Fruit fly (Drosophila melanogaster) whole organism, embryonic: ENCODE results near the gene mad2.
A peak's percentile ranks its signal among the peaks of the same experiment; 100 is the strongest.

ENCODE experiments used
- ATbp ChIP-seq: fragments of 200-800 bp; sonication (Bioruptor generic); optimal IDR thresholded peaks from 2 replicates; lab custom pipeline; 2017; ENCODE audit warnings: missing biosample characterization, mild to moderate bottlenecking, missing genetic modification characterization, missing genetic modification reagents
- Antp ChIP-seq: fragments of 200-800 bp; sonication (Bioruptor generic); optimal IDR thresholded peaks from 3 replicates; lab custom pipeline; 2016; ENCODE audit warnings: missing biosample characterization, missing genetic modification characterization
- Bteb2 ChIP-seq: fragments of 200-800 bp; sonication (Bioruptor generic); optimal IDR thresholded peaks from 2 replicates; lab custom pipeline; 2016; ENCODE audit warnings: missing biosample characterization, missing genetic modification characterization
- CG10267 ChIP-seq: fragments of 200-800 bp; sonication (Bioruptor generic); optimal IDR thresholded peaks from 2 replicates; lab custom pipeline; 2018; ENCODE audit warnings: missing biosample characterization, mild to moderate bottlenecking, missing genetic modification characterization, moderate library complexity
- CG10321 ChIP-seq: fragments of 200-800 bp; sonication (Bioruptor generic); IDR thresholded peaks from 2 replicates; pipeline ENCODE4 v1.3.6; 2022; ENCODE audit warnings: missing biosample characterization, missing genetic modification characterization
- CG11093 ChIP-seq: fragments of 200-800 bp; sonication (Bioruptor generic); IDR thresholded peaks from 3 replicates; pipeline ENCODE4 v1.3.6; 2022; ENCODE audit warnings: missing biosample characterization, missing genetic modification characterization
- CG12219 ChIP-seq: fragments of 200-800 bp; sonication (Bioruptor generic); optimal IDR thresholded peaks from 3 replicates; lab custom pipeline; 2018; ENCODE audit warnings: missing biosample characterization, mild to moderate bottlenecking, missing genetic modification characterization
- CG12744 ChIP-seq: fragments of 200-800 bp; sonication (Bioruptor generic); optimal IDR thresholded peaks from 2 replicates; lab custom pipeline; 2016; ENCODE audit warnings: missing biosample characterization, missing genetic modification characterization
- CG14965 ChIP-seq: fragments of 200-800 bp; sonication (Bioruptor generic); optimal IDR thresholded peaks from 2 replicates; lab custom pipeline; 2016; ENCODE audit warnings: missing biosample characterization, missing genetic modification characterization, borderline replicate concordance
- CG15073 ChIP-seq: fragments of 200-800 bp; sonication (Bioruptor generic); optimal IDR thresholded peaks from 2 replicates; lab custom pipeline; 2016; ENCODE audit warnings: missing biosample characterization, missing genetic modification characterization
- CG1647 ChIP-seq: fragments of 200-800 bp; sonication (Bioruptor generic); optimal IDR thresholded peaks from 3 replicates; lab custom pipeline; 2016; ENCODE audit warnings: missing biosample characterization, missing genetic modification characterization
- CG16813 ChIP-seq: fragments of 200-800 bp; sonication (Bioruptor generic); IDR thresholded peaks from 3 replicates; pipeline ENCODE4 v1.3.6; 2022; ENCODE audit warnings: missing biosample characterization, missing genetic modification characterization; ENCODE audit not compliant: partially characterized antibody
- CG1792 ChIP-seq: fragments of 200-800 bp; sonication (Bioruptor generic); optimal IDR thresholded peaks from 2 replicates; lab custom pipeline; 2016; ENCODE audit warnings: missing biosample characterization, missing genetic modification characterization
- CG18011 ChIP-seq: fragments of 200-800 bp; sonication (Bioruptor generic); optimal IDR thresholded peaks from 2 replicates; lab custom pipeline; 2017; ENCODE audit warnings: missing biosample characterization, missing genetic modification characterization, mild to moderate bottlenecking, moderate library complexity, missing genotype
- CG2120 ChIP-seq: fragments of 200-800 bp; sonication (Bioruptor generic); optimal IDR thresholded peaks from 3 replicates; lab custom pipeline; 2016; ENCODE audit warnings: missing biosample characterization, missing genetic modification characterization
- CG31441 ChIP-seq: fragments of 200-800 bp; sonication (Bioruptor generic); IDR thresholded peaks from 2 replicates; pipeline ENCODE4 v1.3.6; 2022; ENCODE audit warnings: missing biosample characterization, missing genetic modification characterization
- CG32772 ChIP-seq: fragments of 200-800 bp; sonication (Bioruptor generic); IDR thresholded peaks from 2 replicates; pipeline ENCODE4 v1.3.6; 2022; ENCODE audit warnings: missing biosample characterization, missing genetic modification characterization
- CG5245 ChIP-seq: fragments of 200-800 bp; sonication (Bioruptor generic); optimal IDR thresholded peaks from 3 replicates; lab custom pipeline; 2016; ENCODE audit warnings: missing biosample characterization, missing genetic modification characterization
- CG6765 ChIP-seq: fragments of 200-800 bp; sonication (Bioruptor generic); optimal IDR thresholded peaks from 3 replicates; lab custom pipeline; 2017; ENCODE audit warnings: missing biosample characterization, mild to moderate bottlenecking, missing genetic modification characterization
- CG7786 ChIP-seq: fragments of 200-800 bp; sonication (Bioruptor generic); optimal IDR thresholded peaks from 2 replicates; lab custom pipeline; 2016; ENCODE audit warnings: missing biosample characterization, missing genetic modification characterization
- CG7928 ChIP-seq: fragments of 200-800 bp; sonication (Bioruptor generic); optimal IDR thresholded peaks from 2 replicates; lab custom pipeline; 2017; ENCODE audit warnings: missing biosample characterization, mild to moderate bottlenecking, missing genetic modification characterization
- CG9932 ChIP-seq: fragments of 200-800 bp; sonication (Bioruptor generic); IDR thresholded peaks from 2 replicates; pipeline ENCODE4 v1.3.6; 2022; ENCODE audit warnings: missing biosample characterization, missing genetic modification characterization
- D19B ChIP-seq: fragments of 200-800 bp; sonication (Bioruptor generic); optimal IDR thresholded peaks from 2 replicates; lab custom pipeline; 2017; ENCODE audit warnings: missing biosample characterization, mild to moderate bottlenecking, missing genetic modification characterization
- Dad ChIP-seq: fragments of 200-800 bp; sonication (Bioruptor generic); optimal IDR thresholded peaks from 3 replicates; lab custom pipeline; 2016; ENCODE audit warnings: missing biosample characterization, missing genetic modification characterization
- HLH4C ChIP-seq: fragments of 200-800 bp; sonication (Bioruptor generic); IDR thresholded peaks from 3 replicates; pipeline ENCODE4 v1.3.6; 2022; ENCODE audit warnings: missing biosample characterization, missing genetic modification characterization; ENCODE audit not compliant: partially characterized antibody
- HLHmδ ChIP-seq: fragments of 200-800 bp; sonication (Bioruptor generic); optimal IDR thresholded peaks from 2 replicates; lab custom pipeline; 2018; ENCODE audit warnings: missing biosample characterization, mild to moderate bottlenecking, missing genetic modification characterization, moderate library complexity
- Hr78 ChIP-seq, 2 experiments: fragments of 200-800 bp in 1 of 2; fragments of >200 bp in 1 of 2; sonication (Bioruptor generic) in 1 of 2; optimal IDR thresholded peaks; 2 replicates each; lab custom pipeline; 2017 to 2019; ENCODE audit warnings: missing biosample characterization in 2 of 2, missing genetic modification characterization in 2 of 2, mild to moderate bottlenecking in 1 of 2, moderate library complexity in 1 of 2
- Sin3A ChIP-seq: fragments of >200 bp; optimal IDR thresholded peaks from 2 replicates; lab custom pipeline; 2018
- Tbp ChIP-seq: fragments of >200 bp; optimal IDR thresholded peaks from 2 replicates; lab custom pipeline; 2018; ENCODE audit warnings: missing biosample characterization, missing genetic modification characterization
- Xrp1 ChIP-seq: fragments of 200-800 bp; sonication (Bioruptor generic); IDR thresholded peaks from 2 replicates; pipeline ENCODE4 v1.3.6; 2022; ENCODE audit warnings: missing biosample characterization, missing genetic modification characterization
- cad ChIP-seq: fragments of >200 bp; optimal IDR thresholded peaks from 2 replicates; lab custom pipeline; 2017; ENCODE audit warnings: missing biosample characterization, missing genetic modification characterization
- caup ChIP-seq: fragments of 200-800 bp; sonication (Bioruptor generic); optimal IDR thresholded peaks from 3 replicates; lab custom pipeline; 2017; ENCODE audit warnings: missing biosample characterization, mild to moderate bottlenecking, missing genetic modification characterization, moderate library complexity; ENCODE audit not compliant: severe bottlenecking
- corto ChIP-seq: fragments of 200-800 bp; sonication (Bioruptor generic); optimal IDR thresholded peaks from 2 replicates; lab custom pipeline; 2016; ENCODE audit warnings: missing biosample characterization, mild to moderate bottlenecking, missing genetic modification characterization, moderate library complexity
- crc ChIP-seq: fragments of 200-800 bp; sonication (Bioruptor generic); optimal IDR thresholded peaks from 2 replicates; lab custom pipeline; 2016; ENCODE audit warnings: missing biosample characterization, missing genetic modification characterization
- dmrt11E ChIP-seq: fragments of 200-800 bp; sonication (Bioruptor generic); optimal IDR thresholded peaks from 3 replicates; lab custom pipeline; 2018; ENCODE audit warnings: missing biosample characterization, mild to moderate bottlenecking, missing genetic modification characterization, moderate library complexity
- emc ChIP-seq: fragments of 200-800 bp; sonication (Bioruptor generic); optimal IDR thresholded peaks from 2 replicates; lab custom pipeline; 2016; ENCODE audit warnings: missing biosample characterization, missing genetic modification characterization
- esg ChIP-seq: fragments of 200-800 bp; sonication (Bioruptor generic); conservative IDR thresholded peaks from 2 replicates; pipeline ENCODE4 v1.3.6; 2022; ENCODE audit warnings: missing biosample characterization, missing genetic modification characterization
- fd3F ChIP-seq: fragments of 200-800 bp; sonication (Bioruptor generic); optimal IDR thresholded peaks from 2 replicates; lab custom pipeline; 2018; ENCODE audit warnings: missing biosample characterization, mild to moderate bottlenecking, missing genetic modification characterization, moderate library complexity
- gsb ChIP-seq: fragments of 200-800 bp; sonication (Bioruptor generic); IDR thresholded peaks from 2 replicates; pipeline ENCODE4 v1.3.6; 2022; ENCODE audit warnings: missing biosample characterization, missing genetic modification characterization
- h ChIP-seq: fragments of >200 bp; optimal IDR thresholded peaks from 2 replicates; lab custom pipeline; 2017
- hb ChIP-seq: fragments of 200-800 bp; sonication (Bioruptor generic); IDR thresholded peaks from 3 replicates; pipeline ENCODE4 v1.3.6; 2022; ENCODE audit warnings: missing biosample characterization, missing genetic modification characterization; ENCODE audit not compliant: partially characterized antibody
- jigr1 ChIP-seq: fragments of 200-800 bp; sonication (Bioruptor generic); IDR thresholded peaks from 3 replicates; pipeline ENCODE4 v1.3.6; 2022; ENCODE audit warnings: missing biosample characterization, missing genetic modification characterization
- klu ChIP-seq: fragments of 200-800 bp; sonication (Bioruptor generic); IDR thresholded peaks from 2 replicates; pipeline ENCODE4 v1.3.6; 2022; ENCODE audit warnings: missing biosample characterization, missing genetic modification characterization
- otp ChIP-seq: fragments of 200-800 bp; sonication (Bioruptor generic); IDR thresholded peaks from 3 replicates; pipeline ENCODE4, ENCODE4 v1.3.6; 2022; ENCODE audit warnings: missing biosample characterization, missing genetic modification characterization
- ranshi ChIP-seq: fragments of 200-800 bp; sonication (Bioruptor generic); IDR thresholded peaks from 2 replicates; pipeline ENCODE4 v1.3.6; 2022; ENCODE audit warnings: missing biosample characterization, missing genetic modification characterization
- rib ChIP-seq: fragments of 200-800 bp; sonication (Bioruptor generic); IDR thresholded peaks from 2 replicates; pipeline ENCODE4 v1.3.6; 2022; ENCODE audit warnings: missing biosample characterization, missing genetic modification characterization
- sim ChIP-seq: fragments of 200-800 bp; sonication (Bioruptor generic); IDR thresholded peaks from 2 replicates; pipeline ENCODE4 v1.3.6; 2022; ENCODE audit warnings: missing biosample characterization, missing genetic modification characterization
- slbo ChIP-seq: fragments of 200-800 bp; sonication (Bioruptor generic); IDR thresholded peaks from 2 replicates; pipeline ENCODE4 v1.3.6; 2022; ENCODE audit warnings: missing biosample characterization, missing genetic modification characterization
- tin ChIP-seq: fragments of 200-800 bp; sonication (Bioruptor generic); optimal IDR thresholded peaks from 3 replicates; lab custom pipeline; 2016; ENCODE audit warnings: missing biosample characterization, missing genetic modification characterization
- ttk ChIP-seq: fragments of 200-800 bp; sonication (Bioruptor generic); IDR thresholded peaks from 2 replicates; pipeline ENCODE4 v2.1.2; 2022; ENCODE audit warnings: missing biosample characterization, missing genetic modification characterization
- vvl ChIP-seq: fragments of 200-800 bp; sonication (Bioruptor generic); IDR thresholded peaks from 2 replicates; pipeline ENCODE4 v1.3.6; 2022; ENCODE audit warnings: missing biosample characterization, missing genetic modification characterization

Gene mad2

DNA sequence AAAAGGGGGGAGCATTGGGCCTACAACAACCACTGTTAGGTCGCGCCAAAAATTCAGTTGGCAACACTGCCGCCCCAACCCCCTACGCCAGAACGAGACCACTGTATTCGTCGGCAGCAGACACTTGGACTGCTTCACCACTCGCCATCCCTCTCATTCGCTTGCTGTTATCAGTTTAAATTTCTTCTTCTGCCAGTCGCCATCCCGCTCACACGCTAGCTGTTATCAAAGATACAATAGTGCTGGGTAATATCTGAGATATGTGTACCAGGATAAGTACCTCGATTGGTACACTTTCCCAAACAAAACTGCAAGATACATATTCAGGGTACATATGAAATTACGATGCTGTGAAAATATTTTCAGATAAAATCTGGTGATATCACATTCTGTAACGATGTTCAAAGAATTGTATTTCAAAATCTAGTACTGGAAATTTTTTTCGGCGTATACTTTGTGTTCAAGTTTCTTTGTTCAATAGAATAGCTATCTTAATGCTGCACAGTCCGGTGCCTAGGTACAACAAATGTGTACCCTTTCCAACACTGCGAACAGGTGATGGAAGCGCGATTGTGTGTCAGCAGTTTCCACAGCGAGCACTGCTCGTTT lies 42.0 kb downstream of the mad2 start (continued):
- TF ChIP-seq CG16813 (GFP tag; lab: Robert Waterston, UW) (no peak), emc (GFP tag; lab: Kevin White, UChicago) (peak; percentile 38), cad (GFP tag; lab: Kevin White, UChicago) (no peak), CG7928 (peak; percentile 59), Dad (GFP tag; lab: Kevin White, UChicago) (peak; percentile 76), tin (GFP tag; lab: Kevin White, UChicago) (peak; percentile 75), gsb (GFP tag; lab: Robert Waterston, UW) (no peak), ttk (GFP tag; lab: Robert Waterston, UW) (peak; percentile 41; the same call in 1 of the 2 replicates), CG7786 (peak; percentile 92), CG32772 (GFP tag; lab: Robert Waterston, UW) (peak; percentile 48; the same call in 1 of the 2 replicates), h (no peak), CG2120 (GFP tag; lab: Kevin White, UChicago) (peak; percentile 93), dmrt11E (tag; lab: Kevin White, UChicago) (peak; percentile 80), jigr1 (GFP tag; lab: Robert Waterston, UW) (no peak), sim (GFP tag; lab: Robert Waterston, UW) (no peak), Antp (GFP tag; lab: Kevin White, UChicago) (peak; percentile 89), CG10321 (GFP tag; lab: Robert Waterston, UW) (peak; percentile 100), caup (GFP tag; lab: Kevin White, UChicago) (peak; percentile 88), hb (GFP tag; lab: Robert Waterston, UW) (no peak), CG10267 (tag; lab: Kevin White, UChicago) (peak; percentile 94), Hr78 (GFP tag; optimal IDR thresholded peaks at IDR 0.05; lab: Kevin White, UChicago) (peak in 1 of 2 experiments; percentile 48), slbo (GFP tag; lab: Robert Waterston, UW) (peak; percentile 67), CG6765 (GFP tag; lab: Kevin White, UChicago) (peak; percentile 84), CG9932 (GFP tag; lab: Robert Waterston, UW) (peak; percentile 82), CG18011 (GFP tag; lab: Kevin White, UChicago) (peak; percentile 73), ATbp (GFP tag; lab: Kevin White, UChicago) (no peak), CG31441 (no peak; the same call in none of the 2 replicates), ranshi (GFP tag; lab: Robert Waterston, UW) (peak; percentile 56; the same call in 1 of the 2 replicates), Tbp (peak; percentile 19), HLH4C (GFP tag; lab: Robert Waterston, UW) (peak; percentile 50; the same call in 2 of the 3 replicates), HLHmδ (GFP tag; lab: Kevin White, UChicago) (peak; percentile 71), CG11093 (GFP tag; lab: Robert Waterston, UW) (peak; percentile 58; the same call in 2 of the 3 replicates), CG1792 (GFP tag; lab: Kevin White, UChicago) (peak; percentile 77), CG1647 (GFP tag; lab: Kevin White, UChicago) (peak; percentile 68), Bteb2 (GFP tag; lab: Kevin White, UChicago) (peak; percentile 86), fd3F (peak; percentile 80), Sin3A (lab: Kevin White, UChicago) (no peak), vvl (GFP tag; lab: Robert Waterston, UW) (peak; percentile 59), klu (GFP tag; lab: Robert Waterston, UW) (peak; percentile 69), rib (GFP tag; lab: Robert Waterston, UW) (no peak), D19B (GFP tag; lab: Kevin White, UChicago) (peak; percentile 71), otp (GFP tag; lab: Robert Waterston, UW) (peak; percentile 6; the same call in 1 of the 3 replicates), CG12744 (GFP tag; lab: Kevin White, UChicago) (peak; percentile 74), CG14965 (no peak), CG12219 (peak; percentile 84), CG15073 (GFP tag; lab: Kevin White, UChicago) (peak; percentile 35), corto (GFP tag; lab: Kevin White, UChicago) (peak; percentile 65), crc (GFP tag; lab: Kevin White, UChicago) (peak; percentile 75), esg (GFP tag; lab: Robert Waterston, UW) (peak; percentile 81), CG5245 (peak; percentile 46), Xrp1 (GFP tag; lab: Robert Waterston, UW) (peak; percentile 82)
